4 worm cellular contexts compared by ENCODE assay signal in the genomic region with DNA sequence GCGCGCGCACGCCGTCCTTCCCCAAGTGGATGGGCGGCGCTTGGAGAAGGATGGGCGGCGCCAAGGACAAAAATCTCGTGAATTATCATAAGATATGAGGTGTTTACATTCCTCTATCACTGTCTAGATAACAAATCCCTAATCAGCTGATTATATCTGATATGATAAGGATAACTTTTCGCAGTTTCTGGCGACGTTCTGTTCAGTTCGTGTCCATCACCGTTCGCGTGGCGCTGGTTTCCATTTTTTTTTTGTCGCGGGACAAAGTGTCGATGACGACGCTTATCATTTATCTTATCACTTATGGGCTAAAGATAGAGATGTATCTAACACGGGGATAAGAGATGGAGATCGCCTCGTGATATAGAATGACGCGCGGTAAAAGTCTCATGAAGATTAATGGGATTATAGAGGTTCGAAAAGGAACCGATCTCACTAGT.
TF ChIP-seq lines count a peak whose summit lies in the region.

No protein-coding gene starts in this region.

TF ChIP-seq in whole organism, L1 larva, 84 proteins besides CTCF, POLR2A, EP300 and RAD21 (continued from another document):
- TF ChIP-seq blmp-1 (tag; optimal IDR thresholded peaks at IDR 0.05; lab: Kevin White, UChicago) (peak; percentile 59), efl-1 (optimal IDR thresholded peaks at IDR 0.05; lab: Kevin White, UChicago) (no peak), efl-1 (GFP tag; optimal IDR thresholded peaks at IDR 0.05 in 1 of 2; lab: Kevin White, UChicago) (peak in 1 of 2 experiments; percentile 1), mdl-1 (tag; optimal IDR thresholded peaks at IDR 0.05; lab: Kevin White, UChicago) (peak in 1 of 2 experiments; percentile 63), ztf-4 (tag; optimal IDR thresholded peaks at IDR 0.05; lab: Kevin White, UChicago) (no peak), nhr-19 (GFP tag; conservative IDR thresholded peaks at IDR 0.05; lab: Robert Waterston, UW) (peak; percentile 46), nhr-71 (tag; optimal IDR thresholded peaks at IDR 0.05; lab: Kevin White, UChicago) (peak; percentile 64)
TF ChIP-seq in whole organism, L1 larva: peak in this region for 16.

TF ChIP-seq in whole organism, L2 larva, 48 proteins besides CTCF, POLR2A, EP300 and RAD21 (continued from another document):
- TF ChIP-seq sma-9 (GFP tag; optimal IDR thresholded peaks at IDR 0.05; lab: Kevin White, UChicago) (peak; percentile 70), sma-9 (tag; optimal IDR thresholded peaks at IDR 0.05; lab: Kevin White, UChicago) (no peak), mdl-1 (tag; optimal IDR thresholded peaks at IDR 0.05; lab: Kevin White, UChicago) (peak; percentile 30 to 45), nhr-10 (tag; optimal IDR thresholded peaks at IDR 0.05; lab: Kevin White, UChicago) (no peak), zag-1 (tag; optimal IDR thresholded peaks at IDR 0.05; lab: Kevin White, UChicago) (no peak), F13H6.1 (tag; optimal IDR thresholded peaks at IDR 0.05; lab: Kevin White, UChicago) (peak; percentile 7)

TF ChIP-seq in whole organism, L4 larva, 104 proteins besides CTCF, POLR2A, EP300 and RAD21 (continued from another document):
- TF ChIP-seq daf-12 (tag; optimal IDR thresholded peaks at IDR 0.05; lab: Kevin White, UChicago) = no peak
- no peak for TF ChIP-seq daf-16 (GFP tag; optimal IDR thresholded peaks at IDR 0.05; lab: Kevin White, UChicago)
- no peak for TF ChIP-seq daf-16 (tag; optimal IDR thresholded peaks at IDR 0.05; lab: Kevin White, UChicago)
- peak in 1 of 2 experiments; percentile 38 for TF ChIP-seq lsy-2 (tag; optimal IDR thresholded peaks at IDR 0.05; lab: Kevin White, UChicago)
- TF ChIP-seq dmd-6 (GFP tag; IDR thresholded peaks at IDR 0.05; lab: Robert Waterston, UW) = peak; percentile 56
- peak; percentile 15 for TF ChIP-seq cey-2 (tag; optimal IDR thresholded peaks at IDR 0.05; lab: Kevin White, UChicago; ENCODE audit: borderline replicate concordance, insufficient read depth)
- no peak for TF ChIP-seq rbr-2 (tag; optimal IDR thresholded peaks at IDR 0.05; lab: Kevin White, UChicago)
- TF ChIP-seq mep-1 (tag; optimal IDR thresholded peaks at IDR 0.05; lab: Kevin White, UChicago) = peak; percentile 19
- TF ChIP-seq snpc-1.2 (GFP tag; IDR thresholded peaks at IDR 0.05; lab: Robert Waterston, UW) = no peak
- TF ChIP-seq F49E8.2 (tag; optimal IDR thresholded peaks at IDR 0.05; lab: Kevin White, UChicago; ENCODE audit: borderline replicate concordance) = no peak
- 0 out of 2 replicates have a peak, but pooled peaks have one; percentile 17 for TF ChIP-seq lin-29 (GFP tag; IDR thresholded peaks at IDR 0.05; lab: Robert Waterston, UW)
- TF ChIP-seq unc-39 (tag; optimal IDR thresholded peaks at IDR 0.05; lab: Kevin White, UChicago) = no peak
- peak; percentile 95 for TF ChIP-seq nhr-48 (tag; optimal IDR thresholded peaks at IDR 0.05; lab: Kevin White, UChicago)
- TF ChIP-seq set-16 (GFP tag; IDR thresholded peaks at IDR 0.05; lab: Robert Waterston, UW) = 0 out of 2 replicates have a peak, but pooled peaks have one; percentile 16
- TF ChIP-seq mxl-3 (GFP tag; optimal IDR thresholded peaks at IDR 0.05; lab: Kevin White, UChicago) = peak; percentile 41
- TF ChIP-seq aly-2 (tag; optimal IDR thresholded peaks at IDR 0.05; lab: Kevin White, UChicago) = no peak
- TF ChIP-seq ceh-20 (GFP tag; IDR thresholded peaks at IDR 0.05; lab: Robert Waterston, UW) = peak; percentile 24; the same call in 1 of the 2 replicates
- TF ChIP-seq ctbp-1 (GFP tag; IDR thresholded peaks at IDR 0.05; lab: Robert Waterston, UW) = peak; percentile 32; the same call in 1 of the 2 replicates
- peak; percentile 12 for TF ChIP-seq gei-8 (GFP tag; optimal IDR thresholded peaks at IDR 0.05; lab: Kevin White, UChicago)
- TF ChIP-seq nhr-28 (tag; optimal IDR thresholded peaks at IDR 0.05; lab: Kevin White, UChicago) = peak; percentile 76
- TF ChIP-seq nhr-6 (tag; optimal IDR thresholded peaks at IDR 0.05; lab: Kevin White, UChicago) = no peak
- TF ChIP-seq F26F4.8 (GFP tag; conservative IDR thresholded peaks at IDR 0.05; lab: Robert Waterston, UW) = no peak
- TF ChIP-seq lin-13 (GFP tag; optimal IDR thresholded peaks at IDR 0.05; lab: Kevin White, UChicago) = no peak
- no peak for TF ChIP-seq tag-97 (GFP tag; IDR thresholded peaks at IDR 0.05; lab: Robert Waterston, UW)
- TF ChIP-seq nhr-42 (GFP tag; IDR thresholded peaks at IDR 0.05; lab: Robert Waterston, UW) = no peak
- peak; percentile 83 for TF ChIP-seq aha-1 (tag; lab: Kevin White, UChicago)
- TF ChIP-seq spr-1 (tag; optimal IDR thresholded peaks at IDR 0.05; lab: Kevin White, UChicago) = no peak

TF ChIP-seq in whole organism, mixed stage, embryonic, 35 proteins besides CTCF, POLR2A, EP300 and RAD21 (continued from another document):
- no peak for TF ChIP-seq tbx-8 (GFP tag; optimal IDR thresholded peaks at IDR 0.05; lab: Kevin White, UChicago)
- no peak for TF ChIP-seq unc-120 (tag; optimal IDR thresholded peaks at IDR 0.05; lab: Kevin White, UChicago; ENCODE audit: poor library complexity, severe bottlenecking)
- no peak for TF ChIP-seq nhr-28 (tag; optimal IDR thresholded peaks at IDR 0.05; lab: Kevin White, UChicago)
- no peak for TF ChIP-seq hlh-1 (tag; optimal IDR thresholded peaks at IDR 0.05; lab: Kevin White, UChicago)
TF ChIP-seq in whole organism, mixed stage, embryonic: peak in this region for 3.
